Worm (Caenorhabditis elegans): ENCODE data around the gene F47B10.9.

The F47B10.9 gene

ce11 chrX:10890965-10891364 lies 22.9 kb downstream of the F47B10.9 start, which contains the start of gene F47B10.4 (continued):
- TF ChIP-seq cebp-1 (GFP tag; IDR thresholded peaks at IDR 0.05) (no peak), cebp-1 (tag; optimal IDR thresholded peaks at IDR 0.05) (no peak), unc-130 (GFP tag; optimal IDR thresholded peaks at IDR 0.05) (no peak)

- no peak for TF ChIP-seq B0261.1 (tag; optimal IDR thresholded peaks at IDR 0.05)
- no peak for TF ChIP-seq ceh-27 (GFP tag; optimal IDR thresholded peaks at IDR 0.05)
- TF ChIP-seq ceh-40 (GFP tag; IDR thresholded peaks at IDR 0.05) = no peak
- no peak for TF ChIP-seq nfya-1 (tag; optimal IDR thresholded peaks at IDR 0.05; ENCODE audit: borderline replicate concordance, insufficient read depth)
- no peak for TF ChIP-seq unc-130 (GFP tag; optimal IDR thresholded peaks at IDR 0.05)
- no peak for TF ChIP-seq ceh-100 (GFP tag; IDR thresholded peaks at IDR 0.05)
- no peak for TF ChIP-seq lin-26 (GFP tag; IDR thresholded peaks at IDR 0.05)
- no peak for TF ChIP-seq B0336.3 (GFP tag; IDR thresholded peaks at IDR 0.05)
- TF ChIP-seq tbx-9 (tag; optimal IDR thresholded peaks at IDR 0.05; ENCODE audit: borderline replicate concordance) = no peak
These were observed 23.4 kb downstream of the F47B10.9 start, which contains the start of gene F47B10.5 for ce11 chrX:10890456-10890855. Gene F47B10.5, minus strand, starts transcription at chrX:10890556.

ce11 chrX:10888201-10888600 lies 25.7 kb downstream of the F47B10.9 start, which contains the start of gene F47B10.6:
Gene F47B10.6, plus strand, starts transcription at chrX:10888501.
- TF ChIP-seq F10E7.11 (tag; optimal IDR thresholded peaks at IDR 0.05) = no peak
- no peak for TF ChIP-seq atf-7 (tag; optimal IDR thresholded peaks at IDR 0.05)
- no peak for TF ChIP-seq ztf-28 (GFP tag; IDR thresholded peaks at IDR 0.05)
- no peak for TF ChIP-seq Y53F4B.3 (GFP tag; IDR thresholded peaks at IDR 0.05)
- TF ChIP-seq ZK185.1 (tag; optimal IDR thresholded peaks at IDR 0.05; ENCODE audit: poor library complexity, severe bottlenecking) = no peak
- TF ChIP-seq lsy-27 (tag; optimal IDR thresholded peaks at IDR 0.05; ENCODE audit: borderline replicate concordance, insufficient read depth) = no peak
- TF ChIP-seq snpc-3.4 (tag; optimal IDR thresholded peaks at IDR 0.05) = no peak
- no peak for TF ChIP-seq sea-2 (GFP tag; IDR thresholded peaks at IDR 0.05)
- no peak for TF ChIP-seq F57A8.1 (GFP tag; optimal IDR thresholded peaks at IDR 0.05)
- TF ChIP-seq ztf-3 (GFP tag; optimal IDR thresholded peaks at IDR 0.05) = no peak
- TF ChIP-seq lin-40 (tag; optimal IDR thresholded peaks at IDR 0.05) = no peak
- no peak for TF ChIP-seq dpff-1 (tag; optimal IDR thresholded peaks at IDR 0.05)

ce11 chrX:10885872-10886271 lies 28.0 kb downstream of the F47B10.9 start, which contains the start of gene T21E8.5:
Gene T21E8.5, plus strand, starts transcription at chrX:10886172.
- TF ChIP-seq ztf-22 (GFP tag; optimal IDR thresholded peaks at IDR 0.05) (no peak), ztf-26 (tag; optimal IDR thresholded peaks at IDR 0.05) (no peak), Y79H2A.3 (GFP tag; conservative IDR thresholded peaks at IDR 0.05) (no peak), snpc-4 (GFP tag; optimal IDR thresholded peaks at IDR 0.05) (no peak), snpc-4 (tag; optimal IDR thresholded peaks at IDR 0.05) (no peak), lir-1 (GFP tag; conservative IDR thresholded peaks at IDR 0.05) (no peak), hlh-12 (tag; optimal IDR thresholded peaks at IDR 0.05) (no peak), T26A5.8 (tag; optimal IDR thresholded peaks at IDR 0.05) (no peak), pbrm-1 (GFP tag; IDR thresholded peaks at IDR 0.05) (no peak), hrde-1 (tag; optimal IDR thresholded peaks at IDR 0.05; ENCODE audit: borderline replicate concordance) (no peak), attf-5 (GFP tag; optimal IDR thresholded peaks at IDR 0.05) (no peak), mcd-1 (GFP tag; IDR thresholded peaks at IDR 0.05) (no peak), F55B11.4 (tag; optimal IDR thresholded peaks at IDR 0.05; ENCODE audit: borderline replicate concordance, insufficient read depth) (no peak), lin-54 (GFP tag; optimal IDR thresholded peaks at IDR 0.05) (no peak), Y67H2A.10 (GFP tag; conservative IDR thresholded peaks at IDR 0.05) (no peak), snpc-1.1 (tag; optimal IDR thresholded peaks at IDR 0.05; ENCODE audit: insufficient read depth) (no peak), F49E8.2 (tag; optimal IDR thresholded peaks at IDR 0.05; ENCODE audit: insufficient read depth) (no peak), athp-1 (tag; optimal IDR thresholded peaks at IDR 0.05) (no peak), madf-8 (GFP tag; conservative IDR thresholded peaks at IDR 0.05) (no peak), let-607 (tag; optimal IDR thresholded peaks at IDR 0.05) (no peak), die-1 (tag; optimal IDR thresholded peaks at IDR 0.05) (no peak)
